Worm (Caenorhabditis elegans) whole organism, mixed stage, embryonic: ENCODE measurements around the gene F16B4.7.

Experiments used
- M03D4.4 ChIP-seq: sonication (generic microtip); optimal IDR thresholded peaks from 2 replicates; lab custom pipeline; 2017; ENCODE audit warnings: mild to moderate bottlenecking, missing genetic modification characterization, missing compliant biosample characterization
- bed-3 ChIP-seq: fragments of 200-800 bp; sonication (Bioruptor generic); optimal IDR thresholded peaks from 3 replicates; lab custom pipeline; 2018; ENCODE audit warnings: mild to moderate bottlenecking, missing genetic modification characterization, moderate library complexity, missing compliant biosample characterization
- blmp-1 ChIP-seq: fragments of 150-350 bp; optimal IDR thresholded peaks from 2 replicates; lab custom pipeline; 2014; ENCODE audit warnings: missing biosample characterization, missing genetic modification characterization
- ceh-39 ChIP-seq: fragments of 150-350 bp; optimal IDR thresholded peaks from 2 replicates; lab custom pipeline; 2014; ENCODE audit warnings: missing biosample characterization, missing genetic modification characterization
- ceh-43 ChIP-seq: fragments of 200-800 bp; sonication (Bioruptor generic); optimal IDR thresholded peaks from 2 replicates; lab custom pipeline; 2018; ENCODE audit warnings: mild to moderate bottlenecking, missing genetic modification characterization, moderate library complexity, missing compliant biosample characterization
- ces-1 ChIP-seq: fragments of 150-350 bp; optimal IDR thresholded peaks from 2 replicates; lab custom pipeline; 2014; ENCODE audit warnings: missing biosample characterization, missing genetic modification reagents, missing genetic modification characterization
- cnd-1 ChIP-seq: fragments of 200-800 bp; sonication (Bioruptor generic); optimal IDR thresholded peaks from 2 replicates; lab custom pipeline; 2018; ENCODE audit warnings: mild to moderate bottlenecking, missing genetic modification characterization, missing compliant biosample characterization
- drap-1 ChIP-seq: fragments of 200-800 bp; sonication (Bioruptor generic); optimal IDR thresholded peaks from 3 replicates; lab custom pipeline; 2018; ENCODE audit warnings: mild to moderate bottlenecking, missing genetic modification characterization, missing compliant biosample characterization
- elt-1 ChIP-seq: sonication (generic microtip); optimal IDR thresholded peaks from 2 replicates; lab custom pipeline; 2017; ENCODE audit warnings: missing genetic modification characterization, mild to moderate bottlenecking, missing compliant biosample characterization, antibody characterized with exemption, moderate library complexity, borderline replicate concordance; ENCODE audit not compliant: insufficient read depth
- elt-3 ChIP-seq: fragments of 150-350 bp; optimal IDR thresholded peaks from 2 replicates; lab custom pipeline; 2014; ENCODE audit warnings: missing biosample characterization, missing genetic modification characterization
- flh-1 ChIP-seq: fragments of 200-800 bp; sonication (Bioruptor generic); optimal IDR thresholded peaks from 2 replicates; lab custom pipeline; 2018; ENCODE audit warnings: mild to moderate bottlenecking, missing genetic modification characterization, moderate library complexity, missing compliant biosample characterization
- ham-2 ChIP-seq: fragments of 200-800 bp; sonication (Bioruptor generic); optimal IDR thresholded peaks from 2 replicates; lab custom pipeline; 2018; ENCODE audit warnings: mild to moderate bottlenecking, missing genetic modification characterization, missing compliant biosample characterization
- hlh-1 ChIP-seq: fragments of 150-350 bp; optimal IDR thresholded peaks from 2 replicates; lab custom pipeline; 2014; ENCODE audit warnings: missing biosample characterization, missing genetic modification reagents, missing genetic modification characterization
- lin-13 ChIP-seq: fragments of 150-350 bp; optimal IDR thresholded peaks from 2 replicates; lab custom pipeline; 2014; ENCODE audit warnings: missing biosample characterization, missing genetic modification characterization
- lin-32 ChIP-seq: fragments of 200-800 bp; sonication (Bioruptor generic); optimal IDR thresholded peaks from 2 replicates; lab custom pipeline; 2018; ENCODE audit warnings: mild to moderate bottlenecking, missing genetic modification characterization, missing compliant biosample characterization
- lsy-2 ChIP-seq: fragments of 150-350 bp; optimal IDR thresholded peaks from 2 replicates; lab custom pipeline; 2014; ENCODE audit warnings: missing biosample characterization, missing genetic modification characterization
- mep-1 ChIP-seq: fragments of 150-350 bp; optimal IDR thresholded peaks from 2 replicates; lab custom pipeline; 2017; ENCODE audit warnings: missing biosample characterization, missing genetic modification reagents, missing genetic modification characterization, inconsistent platforms
- mls-2 ChIP-seq: sonication (generic microtip); optimal IDR thresholded peaks from 2 replicates; lab custom pipeline; 2016; ENCODE audit warnings: mild to moderate bottlenecking, missing genetic modification characterization, moderate library complexity, missing compliant biosample characterization
- nhr-12 ChIP-seq: fragments of 150-350 bp; optimal IDR thresholded peaks from 2 replicates; lab custom pipeline; 2014; ENCODE audit warnings: missing biosample characterization, missing genetic modification characterization
- nhr-2 ChIP-seq: fragments of 150-350 bp; optimal IDR thresholded peaks from 2 replicates; lab custom pipeline; 2014; ENCODE audit warnings: missing biosample characterization, missing genetic modification characterization
- nhr-237 ChIP-seq: fragments of 150-350 bp; optimal IDR thresholded peaks from 2 replicates; lab custom pipeline; 2014; ENCODE audit warnings: missing biosample characterization, missing genetic modification characterization
- nhr-76 ChIP-seq: sonication (generic microtip); optimal IDR thresholded peaks from 2 replicates; lab custom pipeline; 2017; ENCODE audit warnings: missing biosample characterization, missing genetic modification characterization
- pha-4 ChIP-seq: fragments of 150-350 bp; optimal IDR thresholded peaks from 2 replicates; lab custom pipeline; 2018; ENCODE audit warnings: missing biosample characterization, missing genetic modification reagents, missing genetic modification characterization
- sem-2 ChIP-seq: fragments of 200-800 bp; sonication (Bioruptor generic); optimal IDR thresholded peaks from 2 replicates; lab custom pipeline; 2018; ENCODE audit warnings: mild to moderate bottlenecking, missing genetic modification characterization, missing compliant biosample characterization
- snpc-4 ChIP-seq: fragments of 150-350 bp; optimal IDR thresholded peaks from 2 replicates; lab custom pipeline; 2014; ENCODE audit warnings: missing biosample characterization, missing genetic modification characterization
- sptf-1 ChIP-seq: sonication (generic microtip); optimal IDR thresholded peaks from 2 replicates; lab custom pipeline; 2017; ENCODE audit warnings: mild to moderate bottlenecking, missing genetic modification characterization, moderate library complexity, missing compliant biosample characterization
- unc-120 ChIP-seq: sonication (generic microtip); optimal IDR thresholded peaks from 2 replicates; lab custom pipeline; 2017; ENCODE audit warnings: missing genetic modification characterization, missing compliant biosample characterization; ENCODE audit not compliant: poor library complexity, severe bottlenecking
- unc-62 ChIP-seq: fragments of 150-350 bp; optimal IDR thresholded peaks from 2 replicates; lab custom pipeline; 2014; ENCODE audit warnings: missing biosample characterization, missing genetic modification reagents, missing genetic modification characterization
- zip-8 ChIP-seq: fragments of 150-350 bp; optimal IDR thresholded peaks from 2 replicates; lab custom pipeline; 2014; ENCODE audit warnings: missing biosample characterization, missing genetic modification characterization
- ztf-11 ChIP-seq: fragments of 150-350 bp; optimal IDR thresholded peaks from 2 replicates; lab custom pipeline; 2014; ENCODE audit warnings: missing biosample characterization, missing genetic modification characterization

F16B4.7 gene

ce11 chrV:1566776-1567175, 18.7 kb upstream of the F16B4.7 start, which contains the start of gene cdc-25.2:
TSS of gene cdc-25.2 (plus strand) at chrV:1567076.
- no peak for TF ChIP-seq elt-3 (tag; lab: Kevin White, UChicago)
- TF ChIP-seq ham-2 (GFP tag; lab: Kevin White, UChicago): no peak
- no peak for TF ChIP-seq sptf-1 (tag; lab: Kevin White, UChicago)
- no peak for TF ChIP-seq bed-3 (GFP tag; lab: Kevin White, UChicago)
- no peak for TF ChIP-seq blmp-1
- TF ChIP-seq hlh-1 (tag; lab: Kevin White, UChicago): no peak
- TF ChIP-seq ceh-39 (tag; lab: Kevin White, UChicago): no peak

ce11 chrV:1569750-1570419, 15.6 kb upstream of the F16B4.7 start:
- no peak for TF ChIP-seq drap-1 (GFP tag; lab: Kevin White, UChicago)
- TF ChIP-seq lsy-2 (tag; lab: Kevin White, UChicago): no peak
- TF ChIP-seq sem-2 (GFP tag; lab: Kevin White, UChicago): no peak
- no peak for TF ChIP-seq hlh-1 (tag; lab: Kevin White, UChicago)
- no peak for TF ChIP-seq lin-32
- TF ChIP-seq nhr-2: peak; percentile 65
- no peak for TF ChIP-seq mep-1 (tag; lab: Kevin White, UChicago)
- TF ChIP-seq M03D4.4: no peak
- no peak for TF ChIP-seq mls-2 (tag; lab: Kevin White, UChicago)
- no peak for TF ChIP-seq ceh-39 (tag; lab: Kevin White, UChicago)
- no peak for TF ChIP-seq ceh-43 (GFP tag; lab: Kevin White, UChicago)
- TF ChIP-seq elt-3 (tag; lab: Kevin White, UChicago): no peak
- TF ChIP-seq ces-1: no peak
- TF ChIP-seq pha-4: peak; percentile 45
- no peak for TF ChIP-seq unc-62

- peak; percentile 38 for TF ChIP-seq nhr-2
- peak; percentile 68 for TF ChIP-seq ceh-39 (tag; lab: Kevin White, UChicago)
- TF ChIP-seq nhr-76: no peak
- no peak for TF ChIP-seq nhr-237 (tag; lab: Kevin White, UChicago)
- peak; percentile 11 for TF ChIP-seq ztf-11 (tag; lab: Kevin White, UChicago)
- TF ChIP-seq unc-120: no peak
- TF ChIP-seq snpc-4 (tag; lab: Kevin White, UChicago): no peak
- peak; percentile 56 for TF ChIP-seq mep-1 (tag; lab: Kevin White, UChicago)
- peak; percentile 54 for TF ChIP-seq cnd-1 (tag; lab: Kevin White, UChicago)
- no peak for TF ChIP-seq lin-13 (tag; lab: Kevin White, UChicago)
- peak; percentile 39 for TF ChIP-seq elt-1 (tag; lab: Kevin White, UChicago)
- no peak for TF ChIP-seq nhr-12 (tag; lab: Kevin White, UChicago)
- no peak for TF ChIP-seq sem-2 (GFP tag; lab: Kevin White, UChicago)
- TF ChIP-seq M03D4.4: peak; percentile 24
- peak; percentile 68 for TF ChIP-seq unc-62
- no peak for TF ChIP-seq mls-2 (tag; lab: Kevin White, UChicago)
- peak; percentile 49 for TF ChIP-seq hlh-1 (tag; lab: Kevin White, UChicago)
Observed at ce11 chrV:1570679-1571078, 14.8 kb upstream of the F16B4.7 start.

DNA sequence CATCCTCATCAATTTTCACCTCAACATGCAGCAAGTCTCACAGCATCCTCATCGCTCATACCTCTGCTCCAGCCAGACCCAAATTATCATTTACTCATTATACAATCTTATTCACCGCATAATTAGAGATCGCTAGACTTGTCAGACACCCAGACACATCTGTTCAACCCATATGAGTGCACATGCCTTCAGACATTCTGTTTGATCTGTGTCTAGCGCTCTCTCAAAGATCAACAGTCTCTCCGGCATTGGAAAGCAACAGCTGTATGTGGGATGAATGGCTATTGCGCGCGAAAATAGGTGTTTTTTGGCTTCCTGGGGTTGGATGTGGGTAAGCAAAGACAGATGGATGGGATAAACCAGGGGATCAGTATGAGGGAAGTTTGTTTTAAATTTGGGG, 12.9 kb upstream of the F16B4.7 start:
- TF ChIP-seq mls-2 (tag; lab: Kevin White, UChicago) (no peak), hlh-1 (tag; lab: Kevin White, UChicago) (peak; percentile 4), flh-1 (GFP tag; lab: Kevin White, UChicago) (no peak), lin-32 (peak; percentile 99), cnd-1 (tag; lab: Kevin White, UChicago) (peak; percentile 62), nhr-2 (peak; percentile 66), unc-62 (peak; percentile 18)

DNA sequence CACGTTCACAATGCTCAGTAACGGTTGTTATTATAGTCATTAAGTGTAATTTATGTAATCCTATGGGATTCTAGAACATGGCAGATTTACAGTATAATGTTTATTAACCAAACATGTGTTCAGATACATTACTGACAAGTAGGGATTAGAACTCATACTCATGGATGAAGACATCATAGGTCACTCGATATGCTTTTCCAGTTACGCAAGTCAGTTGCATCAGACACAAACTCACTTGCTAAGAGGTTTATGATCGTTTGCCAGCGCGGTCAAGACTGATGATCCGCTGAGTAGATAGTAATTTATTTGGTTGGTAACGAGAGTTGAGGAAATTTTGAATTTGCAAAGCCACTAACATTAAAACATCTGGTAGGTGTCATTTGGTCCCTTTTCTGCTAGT, 10.9 kb upstream of the F16B4.7 start:
- peak; percentile 57 for TF ChIP-seq zip-8 (tag; lab: Kevin White, UChicago)
- TF ChIP-seq drap-1 (GFP tag; lab: Kevin White, UChicago): no peak
- no peak for TF ChIP-seq elt-3 (tag; lab: Kevin White, UChicago)
- no peak for TF ChIP-seq M03D4.4
- TF ChIP-seq nhr-2: peak; percentile 91
- TF ChIP-seq ces-1: no peak
- no peak for TF ChIP-seq mep-1 (tag; lab: Kevin White, UChicago)
